Fruit fly (Drosophila melanogaster): Measurements from ENCODE around the gene CG42846.

The CG42846 gene

DNA sequence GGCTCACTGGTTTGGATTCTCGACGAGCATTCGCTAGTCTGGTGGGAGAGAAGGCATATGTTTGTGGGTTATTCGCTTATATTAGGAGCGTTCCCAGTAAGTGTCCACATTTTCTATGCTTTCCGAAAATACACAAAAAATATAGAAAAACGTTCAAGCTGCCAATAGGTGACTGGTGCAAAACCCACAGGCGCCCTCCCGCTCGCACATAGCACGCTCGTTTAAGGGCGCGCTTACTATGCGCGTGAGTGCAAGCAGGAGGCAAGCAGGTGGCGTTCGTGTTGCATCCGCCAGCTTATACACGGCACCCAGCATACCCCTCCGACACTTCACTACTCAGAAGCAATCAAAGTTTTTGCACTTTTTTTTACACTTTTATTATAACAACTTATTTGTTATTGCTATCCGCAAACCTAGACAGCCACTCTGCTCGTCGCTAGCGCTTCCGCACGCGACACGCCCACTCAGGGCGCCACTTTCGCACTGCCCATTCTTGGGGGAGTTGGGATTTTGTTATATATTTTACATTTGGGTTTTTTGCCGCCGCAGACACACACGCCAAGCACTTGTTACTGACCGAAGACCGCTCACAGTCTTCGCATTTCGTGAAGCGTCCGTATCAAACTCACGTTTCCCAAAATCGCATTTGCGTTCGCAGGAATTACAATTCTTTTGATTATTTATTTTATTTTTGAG, 32.2 kb downstream of the CG42846 start (continued):
- peak; percentile 82 for TF ChIP-seq Abd-B (GFP tag; optimal IDR thresholded peaks at IDR 0.05)
- peak; percentile 60 for TF ChIP-seq bbx (GFP tag; IDR thresholded peaks at IDR 0.05; ENCODE audit: partially characterized antibody)
- peak; percentile 63 for TF ChIP-seq ewg (GFP tag; optimal IDR thresholded peaks at IDR 0.05)
- peak; percentile 7 for TF ChIP-seq ac (GFP tag; optimal IDR thresholded peaks at IDR 0.05)
- TF ChIP-seq CG14441 (GFP tag; IDR thresholded peaks at IDR 0.05) = no peak
- peak; percentile 45 for TF ChIP-seq Ptx1 (GFP tag; IDR thresholded peaks at IDR 0.05)
- TF ChIP-seq CG11695 (GFP tag; IDR thresholded peaks at IDR 0.05) = peak; percentile 42; the same call in 1 of the 3 replicates
- peak; percentile 17 for TF ChIP-seq MTF-1 (GFP tag; optimal IDR thresholded peaks at IDR 0.05; ENCODE audit: borderline replicate concordance)
- peak; percentile 52 for TF ChIP-seq Rfx (GFP tag; IDR thresholded peaks at IDR 0.05)
- peak; percentile 21; the same call in 1 of the 2 replicates for TF ChIP-seq onecut (GFP tag; IDR thresholded peaks at IDR 0.05)
- 0 out of 2 replicates have a peak, but pooled peaks have one; percentile 14 for TF ChIP-seq sisA (GFP tag; IDR thresholded peaks at IDR 0.05)
- TF ChIP-seq CG4617 (GFP tag; optimal IDR thresholded peaks at IDR 0.05; ENCODE audit: borderline replicate concordance) = peak; percentile 98
- peak; percentile 30 for TF ChIP-seq CG9876 (GFP tag; optimal IDR thresholded peaks at IDR 0.05)
- peak; percentile 74 for TF ChIP-seq MESR4 (GFP tag; optimal IDR thresholded peaks at IDR 0.05)
- TF ChIP-seq seq (GFP tag; IDR thresholded peaks at IDR 0.05) = 0 out of 2 replicates have a peak, but pooled peaks have one; percentile 32
- no peak for TF ChIP-seq Trl (optimal IDR thresholded peaks at IDR 0.05)
- TF ChIP-seq Trl (GFP tag; optimal IDR thresholded peaks at IDR 0.05) = peak; percentile 36
- TF ChIP-seq CG6813 (GFP tag; optimal IDR thresholded peaks at IDR 0.05) = no peak
- TF ChIP-seq corto (GFP tag; optimal IDR thresholded peaks at IDR 0.05) = no peak
- no peak for TF ChIP-seq NC2β (GFP tag; optimal IDR thresholded peaks at IDR 0.05)
- peak; percentile 93 for TF ChIP-seq Med (GFP tag)
- TF ChIP-seq ase (GFP tag; IDR thresholded peaks at IDR 0.05) = peak; percentile 66; the same call in 2 of the 3 replicates
- peak; percentile 42 for TF ChIP-seq Adf1 (GFP tag; IDR thresholded peaks at IDR 0.05)
- TF ChIP-seq CG7987 (GFP tag; optimal IDR thresholded peaks at IDR 0.05) = peak; percentile 13
- peak; percentile 51 for TF ChIP-seq wor (GFP tag; IDR thresholded peaks at IDR 0.05)
- TF ChIP-seq tll (GFP tag; optimal IDR thresholded peaks at IDR 0.05) = no peak
- peak; percentile 62 for TF ChIP-seq CG6272 (GFP tag; IDR thresholded peaks at IDR 0.05)
- peak; percentile 36 for TF ChIP-seq Mad (GFP tag; optimal IDR thresholded peaks at IDR 0.05)
- peak; percentile 31; the same call in 1 of the 2 replicates for TF ChIP-seq NFAT (GFP tag; IDR thresholded peaks at IDR 0.05)
- no peak for TF ChIP-seq CG6765 (GFP tag; optimal IDR thresholded peaks at IDR 0.05)
- TF ChIP-seq slbo (GFP tag; IDR thresholded peaks at IDR 0.05) = peak; percentile 62
- no peak for TF ChIP-seq CG3065 (GFP tag; optimal IDR thresholded peaks at IDR 0.05)
- TF ChIP-seq jigr1 (GFP tag; IDR thresholded peaks at IDR 0.05) = peak; percentile 48; the same call in 2 of the 3 replicates
- TF ChIP-seq CG31365 (tag; optimal IDR thresholded peaks at IDR 0.05) = peak; percentile 70
- peak; percentile 44 for TF ChIP-seq CG9932 (GFP tag; IDR thresholded peaks at IDR 0.05)
- no peak for TF ChIP-seq Hand (GFP tag; optimal IDR thresholded peaks at IDR 0.05)
- no peak for TF ChIP-seq cwo (GFP tag; optimal IDR thresholded peaks at IDR 0.05)
- TF ChIP-seq zfh2 (GFP tag; optimal IDR thresholded peaks at IDR 0.05) = peak; percentile 25
- TF ChIP-seq sob (GFP tag; IDR thresholded peaks at IDR 0.05) = peak; percentile 51
- no peak for TF ChIP-seq abd-A (tag; optimal IDR thresholded peaks at IDR 0.05)
- no peak for TF ChIP-seq dysf (GFP tag; IDR thresholded peaks at IDR 0.05)
- no peak for TF ChIP-seq CG16779 (GFP tag; IDR thresholded peaks at IDR 0.05)
- TF ChIP-seq CG34224 (GFP tag; IDR thresholded peaks at IDR 0.05; ENCODE audit: partially characterized antibody) = peak; percentile 33; the same call in 2 of the 3 replicates
- peak; percentile 33; the same call in 1 of the 2 replicates for TF ChIP-seq rib (GFP tag; IDR thresholded peaks at IDR 0.05)
- TF ChIP-seq pzg (GFP tag; optimal IDR thresholded peaks at IDR 0.05) = peak; percentile 56
- TF ChIP-seq nerfin-2 (GFP tag; IDR thresholded peaks at IDR 0.05; ENCODE audit: partially characterized antibody) = peak; percentile 27; the same call in 1 of the 2 replicates
- TF ChIP-seq cas (GFP tag; IDR thresholded peaks at IDR 0.05) = 0 out of 2 replicates have a peak, but pooled peaks have one; percentile 5
- peak; percentile 93 for TF ChIP-seq HmgD (GFP tag; optimal IDR thresholded peaks at IDR 0.05)
- TF ChIP-seq tna (GFP tag; IDR thresholded peaks at IDR 0.05; ENCODE audit: partially characterized antibody) = 0 out of 2 replicates have a peak, but pooled peaks have one; percentile 26

All from whole organism, embryonic.